Fruit fly (Drosophila melanogaster) whole organism, pupa: Measurements from ENCODE around the gene CG32073.

Experiments
- CG17806 ChIP-seq: fragments of 200-800 bp; sonication (Bioruptor generic); optimal IDR thresholded peaks from 2 replicates; lab custom pipeline; 2018; ENCODE audit warnings: missing biosample characterization, mild to moderate bottlenecking, missing genetic modification characterization, moderate library complexity
- CG32121 ChIP-seq: fragments of 200-800 bp; sonication (Bioruptor generic); IDR thresholded peaks from 2 replicates; pipeline ENCODE4 v1.3.6; 2022; ENCODE audit warnings: missing biosample characterization, missing genetic modification characterization
- CG34367 ChIP-seq: fragments of 200-800 bp; sonication (Bioruptor generic); optimal IDR thresholded peaks from 2 replicates; lab custom pipeline; 2018; ENCODE audit warnings: missing biosample characterization, mild to moderate bottlenecking, missing genetic modification characterization
- CG8301 ChIP-seq: fragments of 200-800 bp; sonication (Bioruptor generic); optimal IDR thresholded peaks from 2 replicates; lab custom pipeline; 2018; ENCODE audit warnings: missing biosample characterization, mild to moderate bottlenecking, missing genetic modification characterization
- EcR ChIP-seq: fragments of 200-800 bp; sonication (Bioruptor generic); optimal IDR thresholded peaks from 3 replicates; lab custom pipeline; 2019; ENCODE audit warnings: missing biosample characterization, missing genetic modification characterization, mild to moderate bottlenecking, moderate library complexity, missing genetic modification reagents
- Ets98B ChIP-seq: fragments of 200-800 bp; sonication (Bioruptor generic); IDR thresholded peaks from 2 replicates; pipeline ENCODE4 v1.3.6; 2022; ENCODE audit warnings: missing biosample characterization, missing genetic modification characterization
- Pif1A ChIP-seq: fragments of 200-800 bp; sonication (Bioruptor generic); optimal IDR thresholded peaks from 3 replicates; lab custom pipeline; 2016; ENCODE audit warnings: missing biosample characterization, missing genetic modification characterization
- Pif1B ChIP-seq: fragments of 200-800 bp; sonication (Bioruptor generic); optimal IDR thresholded peaks from 3 replicates; lab custom pipeline; 2016; ENCODE audit warnings: missing biosample characterization, missing genetic modification characterization
- fd96Ca ChIP-seq: fragments of 200-800 bp; sonication (Bioruptor generic); IDR thresholded peaks from 3 replicates; pipeline ENCODE4 v1.3.6; 2022; ENCODE audit warnings: missing biosample characterization, missing genetic modification characterization
- gl ChIP-seq: fragments of 200-800 bp; sonication (Bioruptor generic); optimal IDR thresholded peaks from 2 replicates; lab custom pipeline; 2018; ENCODE audit warnings: missing biosample characterization, mild to moderate bottlenecking, missing genetic modification characterization
- rn ChIP-seq: fragments of 200-800 bp; sonication (Bioruptor generic); IDR thresholded peaks from 2 replicates; pipeline ENCODE4 v1.3.6; 2022; ENCODE audit warnings: missing biosample characterization, missing genetic modification characterization

- TF ChIP-seq CG34367 (tag; lab: Kevin White, UChicago) (no peak), gl (tag; lab: Kevin White, UChicago) (no peak), CG17806 (tag; lab: Kevin White, UChicago) (peak; percentile 14), EcR (no peak), Pif1B (GFP tag; lab: Kevin White, UChicago) (peak; percentile 44), fd96Ca (GFP tag; lab: Robert Waterston, UW) (peak; percentile 69), CG8301 (tag; lab: Kevin White, UChicago) (peak; percentile 5), Pif1A (peak; percentile 44), rn (GFP tag; lab: Robert Waterston, UW) (0 out of 2 replicates have a peak, but pooled peaks have one; percentile 10), CG32121 (GFP tag; lab: Robert Waterston, UW) (peak; percentile 38; the same call in 1 of the 2 replicates), Ets98B (GFP tag; lab: Robert Waterston, UW) (peak; percentile 77)
Measured at dm6 chr3L:11093046-11093520, 14.3 kb downstream of the CG32073 start, which contains the start of gene JIL-1.
